Worm (Caenorhabditis elegans) whole organism, early embryonic: Measurements from ENCODE around the gene pac-1.

Experiments
- B0310.2 ChIP-seq: sonication (generic microtip); optimal IDR thresholded peaks from 2 replicates; lab custom pipeline; 2016; ENCODE audit warnings: mild to moderate bottlenecking, missing genetic modification characterization, missing compliant biosample characterization
- F13C5.2 ChIP-seq: sonication (generic microtip); optimal IDR thresholded peaks from 2 replicates; lab custom pipeline; 2017; ENCODE audit warnings: mild to moderate bottlenecking, missing genetic modification characterization, inconsistent platforms, missing compliant biosample characterization
- aly-1 ChIP-seq: sonication (generic microtip); optimal IDR thresholded peaks from 2 replicates; lab custom pipeline; 2016; ENCODE audit warnings: missing genetic modification characterization, missing compliant biosample characterization
- ama-1 ChIP-seq: fragments of 150-350 bp; optimal IDR thresholded peaks from 2 replicates; lab custom pipeline; 2014
- ets-7 ChIP-seq: sonication (generic microtip); optimal IDR thresholded peaks from 2 replicates; lab custom pipeline; 2016; ENCODE audit warnings: missing genotype, missing genetic modification characterization, missing compliant biosample characterization
- hmbx-1 ChIP-seq: sonication (generic microtip); optimal IDR thresholded peaks from 2 replicates; lab custom pipeline; 2016; ENCODE audit warnings: mild to moderate bottlenecking, missing genetic modification characterization, missing compliant biosample characterization
- hmg-4 ChIP-seq: fragments of 200-800 bp; sonication (Bioruptor generic); optimal IDR thresholded peaks from 2 replicates; lab custom pipeline; 2018; ENCODE audit warnings: mild to moderate bottlenecking, missing genetic modification characterization, missing compliant biosample characterization
- pes-1 ChIP-seq: fragments of 200-800 bp; sonication (Bioruptor generic); IDR thresholded peaks from 2 replicates; pipeline ENCODE4 v1.3.6; 2022; ENCODE audit warnings: missing genetic modification reagents, missing genetic modification characterization, missing compliant biosample characterization
- scrt-1 ChIP-seq: fragments of 200-800 bp; sonication (Bioruptor generic); IDR thresholded peaks from 2 replicates; pipeline ENCODE4 v1.3.6; 2022; ENCODE audit warnings: missing genetic modification characterization, missing compliant biosample characterization
- sea-1 ChIP-seq: fragments of 200-800 bp; sonication (Bioruptor generic); conservative IDR thresholded peaks from 2 replicates; pipeline ENCODE4 v1.3.6; 2022; ENCODE audit warnings: missing genetic modification characterization, missing compliant biosample characterization
- tbx-11 ChIP-seq: fragments of 200-800 bp; sonication (Bioruptor generic); IDR thresholded peaks from 2 replicates; pipeline ENCODE4 v1.3.6; 2022; ENCODE audit warnings: missing genetic modification characterization, missing compliant biosample characterization
- tbx-37 ChIP-seq: fragments of 200-800 bp; sonication (Bioruptor generic); conservative IDR thresholded peaks from 2 replicates; pipeline ENCODE4 v1.3.6; 2022; ENCODE audit warnings: missing genetic modification reagents, missing genetic modification characterization, missing compliant biosample characterization
- tra-4 ChIP-seq: sonication (generic microtip); optimal IDR thresholded peaks from 2 replicates; lab custom pipeline; 2017; ENCODE audit warnings: missing genetic modification characterization, missing compliant biosample characterization

ce11 chrIII:8555682-8556081 is 60.9 kb downstream of the pac-1 start:
- TF ChIP-seq ama-1 (lab: Kevin White, UChicago) (no peak), aly-1 (tag; lab: Kevin White, UChicago) (no peak), tbx-11 (GFP tag; lab: Robert Waterston, UW) (no peak), sea-1 (no peak), tbx-37 (GFP tag; lab: Robert Waterston, UW) (no peak), hmbx-1 (no peak), pes-1 (no peak), ets-7 (tag; lab: Kevin White, UChicago) (no peak), F13C5.2 (no peak), hmg-4 (GFP tag; lab: Kevin White, UChicago) (no peak), B0310.2 (tag; lab: Kevin White, UChicago) (no peak), scrt-1 (GFP tag; lab: Robert Waterston, UW) (no peak), tra-4 (tag; lab: Kevin White, UChicago) (no peak)
